Fruit fly (Drosophila melanogaster): Measurements from ENCODE around the gene CG34328.

CG34328 gene

DNA sequence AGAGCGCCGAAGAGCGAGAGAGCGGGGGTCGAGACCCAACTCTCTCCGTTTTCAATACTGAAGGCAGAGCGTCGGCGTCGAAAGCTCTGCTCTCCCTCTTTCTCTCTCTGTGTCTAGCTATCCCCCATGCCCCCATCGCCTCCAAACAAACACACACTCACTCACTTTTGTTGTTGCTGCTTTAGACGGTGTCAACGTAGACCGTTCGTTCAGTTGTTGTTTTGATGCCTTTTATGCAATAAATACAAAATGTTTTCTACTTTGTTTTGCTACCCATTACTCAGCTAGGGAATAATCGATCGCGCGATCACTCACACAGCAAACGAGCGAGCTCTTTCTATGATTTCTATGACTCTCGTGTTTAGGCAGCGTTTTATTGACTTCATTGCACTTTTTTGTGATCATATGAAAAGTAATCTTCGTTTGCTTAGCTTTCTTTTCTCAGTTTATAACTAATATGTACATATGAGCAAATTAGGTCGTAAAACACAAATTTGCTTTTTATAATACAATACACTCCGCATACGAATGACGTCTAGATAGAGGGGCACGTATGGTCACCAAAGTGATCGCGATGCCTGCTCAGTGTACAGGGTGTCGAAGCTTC, 4.9 kb upstream of the CG34328 start (continued):
- TF ChIP-seq bbx (GFP tag; IDR thresholded peaks at IDR 0.05; ENCODE audit: partially characterized antibody) (no peak), CG15696 (tag; optimal IDR thresholded peaks at IDR 0.05) (no peak), Nf-YA (GFP tag; IDR thresholded peaks at IDR 0.05) (no peak), CG1024 (GFP tag; IDR thresholded peaks at IDR 0.05) (no peak), CG12155 (GFP tag; optimal IDR thresholded peaks at IDR 0.05) (no peak), ken (GFP tag; IDR thresholded peaks at IDR 0.05) (no peak), CG16863 (GFP tag; optimal IDR thresholded peaks at IDR 0.05) (peak; percentile 36), Fer3 (tag; optimal IDR thresholded peaks at IDR 0.05) (no peak), gsb-n (tag; optimal IDR thresholded peaks at IDR 0.05) (no peak), Usf (GFP tag; optimal IDR thresholded peaks at IDR 0.05) (peak; percentile 28), CG1529 (GFP tag; optimal IDR thresholded peaks at IDR 0.05) (no peak), ash1 (GFP tag; optimal IDR thresholded peaks at IDR 0.05) (no peak), Oaz (GFP tag; IDR thresholded peaks at IDR 0.05) (no peak), tin (GFP tag; optimal IDR thresholded peaks at IDR 0.05) (no peak), yki (optimal IDR thresholded peaks at IDR 0.05) (peak; percentile 64), C15 (GFP tag; IDR thresholded peaks at IDR 0.05) (no peak), D (optimal IDR thresholded peaks at IDR 0.05) (no peak), D (GFP tag; optimal IDR thresholded peaks at IDR 0.05) (no peak), pita (GFP tag; optimal IDR thresholded peaks at IDR 0.05) (no peak), Hey (tag; optimal IDR thresholded peaks at IDR 0.05) (no peak), pros (GFP tag; optimal IDR thresholded peaks at IDR 0.05) (no peak), seq (GFP tag; IDR thresholded peaks at IDR 0.05) (peak; percentile 18; the same call in 1 of the 2 replicates), CG12236 (GFP tag; optimal IDR thresholded peaks at IDR 0.05) (no peak), CG7839 (tag; optimal IDR thresholded peaks at IDR 0.05) (peak; percentile 54), sc (optimal IDR thresholded peaks at IDR 0.05) (no peak), sc (GFP tag; optimal IDR thresholded peaks at IDR 0.05) (no peak), Atf3 (GFP tag; optimal IDR thresholded peaks at IDR 0.05) (no peak), crol (GFP tag; IDR thresholded peaks at IDR 0.05) (peak; percentile 89), gt (GFP tag; IDR thresholded peaks at IDR 0.05) (no peak), Deaf1 (tag; optimal IDR thresholded peaks at IDR 0.05) (no peak), Rfx (GFP tag; IDR thresholded peaks at IDR 0.05) (no peak), CG7963 (GFP tag; IDR thresholded peaks at IDR 0.05; ENCODE audit: partially characterized antibody) (no peak), insv (GFP tag; optimal IDR thresholded peaks at IDR 0.05) (no peak), CG10274 (GFP tag; optimal IDR thresholded peaks at IDR 0.05) (no peak), CG6654 (GFP tag; optimal IDR thresholded peaks at IDR 0.05) (peak; percentile 30), CG17612 (GFP tag; IDR thresholded peaks at IDR 0.05) (no peak), Hand (GFP tag; optimal IDR thresholded peaks at IDR 0.05) (no peak), zfh1 (GFP tag; IDR thresholded peaks at IDR 0.05) (no peak), CG10147 (GFP tag; optimal IDR thresholded peaks at IDR 0.05) (no peak), HmgZ (tag; optimal IDR thresholded peaks at IDR 0.05) (peak; percentile 8), Myb (GFP tag; optimal IDR thresholded peaks at IDR 0.05) (peak; percentile 8), dm (GFP tag; optimal IDR thresholded peaks at IDR 0.05) (peak; percentile 42), CG18011 (GFP tag; optimal IDR thresholded peaks at IDR 0.05) (no peak), CG9817 (tag; optimal IDR thresholded peaks at IDR 0.05) (peak; percentile 32), lilli (GFP tag; optimal IDR thresholded peaks at IDR 0.05) (peak; percentile 12), Awh (GFP tag; IDR thresholded peaks at IDR 0.05) (no peak), Lhr (GFP tag; optimal IDR thresholded peaks at IDR 0.05) (peak; percentile 2), CG13424 (tag; optimal IDR thresholded peaks at IDR 0.05) (peak; percentile 13), CG6272 (GFP tag; IDR thresholded peaks at IDR 0.05) (no peak), lmd (GFP tag; IDR thresholded peaks at IDR 0.05) (peak; percentile 36; the same call in 1 of the 2 replicates), Sin3A (optimal IDR thresholded peaks at IDR 0.05) (no peak), Taf1 (GFP tag; IDR thresholded peaks at IDR 0.05) (no peak), Med (GFP tag) (peak; percentile 88)

Measured in whole organism, embryonic.